Fruit fly (Drosophila melanogaster): ENCODE data around the gene Pvf3.

Pvf3 gene

dm6 chr2L:7179276-7179675, 21.8 kb upstream of the Pvf3 start:
- no peak for TF ChIP-seq cnc (optimal IDR thresholded peaks at IDR 0.05)
- TF ChIP-seq CG33017 (tag; optimal IDR thresholded peaks at IDR 0.05), result no peak
- TF ChIP-seq CG7045 (GFP tag; optimal IDR thresholded peaks at IDR 0.05), result no peak
- no peak for TF ChIP-seq bab1 (GFP tag; optimal IDR thresholded peaks at IDR 0.05)
- no peak for TF ChIP-seq Hr96 (GFP tag; optimal IDR thresholded peaks at IDR 0.05)
- TF ChIP-seq cic (GFP tag; optimal IDR thresholded peaks at IDR 0.05), result no peak
- no peak for TF ChIP-seq ovo (GFP tag; optimal IDR thresholded peaks at IDR 0.05)
- TF ChIP-seq CG5204 (GFP tag; optimal IDR thresholded peaks at IDR 0.05), result no peak
- TF ChIP-seq CG1620 (GFP tag; optimal IDR thresholded peaks at IDR 0.05), result no peak
- TF ChIP-seq Mnt (GFP tag; optimal IDR thresholded peaks at IDR 0.05), result no peak

DNA sequence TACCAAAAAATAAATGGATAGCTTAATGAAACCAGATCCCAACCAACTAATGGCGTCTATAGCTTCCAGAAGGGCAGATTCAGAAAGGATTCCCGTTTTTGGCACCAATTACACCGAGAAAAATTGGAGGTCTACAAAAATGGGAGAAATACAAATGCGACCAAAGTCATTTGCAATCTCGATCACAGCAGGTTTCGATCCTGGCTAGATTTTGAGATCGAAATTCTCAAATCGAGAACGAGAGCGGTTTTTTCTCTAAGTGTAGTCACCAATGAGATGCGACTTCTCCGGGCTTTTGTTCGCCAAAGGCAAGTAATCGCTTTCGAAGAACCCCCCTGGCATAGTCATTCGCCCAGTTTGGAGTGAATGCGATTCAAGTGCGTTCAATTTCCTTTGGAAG, 18.3 kb upstream of the Pvf3 start:
- TF ChIP-seq cic (GFP tag; optimal IDR thresholded peaks at IDR 0.05) (no peak), pad (GFP tag; optimal IDR thresholded peaks at IDR 0.05) (no peak), ovo (GFP tag; optimal IDR thresholded peaks at IDR 0.05) (no peak), tj (GFP tag; optimal IDR thresholded peaks at IDR 0.05) (no peak), CG7101 (tag; optimal IDR thresholded peaks at IDR 0.05) (no peak)

dm6 chr2L:7174351-7174750, 16.9 kb upstream of the Pvf3 start:
- no peak for TF ChIP-seq tj (GFP tag; optimal IDR thresholded peaks at IDR 0.05)
- no peak for TF ChIP-seq CG7101 (tag; optimal IDR thresholded peaks at IDR 0.05)
- no peak for TF ChIP-seq kay (GFP tag; ENCODE audit: borderline replicate concordance)
- TF ChIP-seq ovo (GFP tag; optimal IDR thresholded peaks at IDR 0.05), result no peak
- TF ChIP-seq CG12768 (GFP tag; optimal IDR thresholded peaks at IDR 0.05), result no peak
- TF ChIP-seq CG7045 (GFP tag; optimal IDR thresholded peaks at IDR 0.05), result no peak
- no peak for TF ChIP-seq Hr96 (GFP tag; optimal IDR thresholded peaks at IDR 0.05)
- no peak for TF ChIP-seq CG5204 (GFP tag; optimal IDR thresholded peaks at IDR 0.05)
- TF ChIP-seq cnc (optimal IDR thresholded peaks at IDR 0.05), result no peak
- TF ChIP-seq CG1620 (GFP tag; optimal IDR thresholded peaks at IDR 0.05), result no peak

DNA sequence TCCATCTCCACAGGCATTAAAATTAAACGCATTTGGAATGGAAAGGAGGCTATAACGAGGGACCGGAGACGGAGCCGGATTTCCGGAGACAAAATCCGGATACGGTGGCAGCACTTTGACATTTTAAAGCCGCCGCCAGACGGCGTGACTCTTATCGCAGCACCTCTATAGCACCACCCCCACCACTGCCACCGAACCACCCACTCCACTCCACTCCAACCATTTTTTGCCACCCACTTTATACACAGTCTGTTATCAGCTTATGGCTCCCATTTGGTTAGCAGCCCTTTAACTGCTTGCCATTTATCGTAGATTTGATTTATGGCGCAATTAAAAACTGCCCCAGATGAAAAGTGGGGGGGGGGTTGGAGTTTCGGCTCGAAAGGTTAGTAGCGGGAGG, 11.5 kb upstream of the Pvf3 start:
- no peak for TF ChIP-seq Crg-1 (GFP tag; optimal IDR thresholded peaks at IDR 0.05)
- no peak for TF ChIP-seq cnc (optimal IDR thresholded peaks at IDR 0.05)
- no peak for TF ChIP-seq CG5204 (GFP tag; optimal IDR thresholded peaks at IDR 0.05)
- no peak for TF ChIP-seq CG11617 (GFP tag; optimal IDR thresholded peaks at IDR 0.05)
- TF ChIP-seq Hr96 (GFP tag; optimal IDR thresholded peaks at IDR 0.05), result no peak
- TF ChIP-seq tj (GFP tag; optimal IDR thresholded peaks at IDR 0.05), result no peak
- TF ChIP-seq CG1620 (GFP tag; optimal IDR thresholded peaks at IDR 0.05), result no peak
- no peak for TF ChIP-seq kay (GFP tag; ENCODE audit: borderline replicate concordance)
- TF ChIP-seq Mnt (GFP tag; optimal IDR thresholded peaks at IDR 0.05), result no peak
- no peak for TF ChIP-seq CG7101 (tag; optimal IDR thresholded peaks at IDR 0.05)
- no peak for TF ChIP-seq toe (GFP tag; optimal IDR thresholded peaks at IDR 0.05)
- no peak for TF ChIP-seq CG33017 (tag; optimal IDR thresholded peaks at IDR 0.05)
- TF ChIP-seq CG7045 (GFP tag; optimal IDR thresholded peaks at IDR 0.05), result no peak
- no peak for TF ChIP-seq ovo (GFP tag; optimal IDR thresholded peaks at IDR 0.05)
- no peak for TF ChIP-seq CG12768 (GFP tag; optimal IDR thresholded peaks at IDR 0.05)
- TF ChIP-seq pad (GFP tag; optimal IDR thresholded peaks at IDR 0.05), result no peak
- no peak for TF ChIP-seq cic (GFP tag; optimal IDR thresholded peaks at IDR 0.05)
- no peak for TF ChIP-seq Clk (GFP tag; optimal IDR thresholded peaks at IDR 0.05)

DNA sequence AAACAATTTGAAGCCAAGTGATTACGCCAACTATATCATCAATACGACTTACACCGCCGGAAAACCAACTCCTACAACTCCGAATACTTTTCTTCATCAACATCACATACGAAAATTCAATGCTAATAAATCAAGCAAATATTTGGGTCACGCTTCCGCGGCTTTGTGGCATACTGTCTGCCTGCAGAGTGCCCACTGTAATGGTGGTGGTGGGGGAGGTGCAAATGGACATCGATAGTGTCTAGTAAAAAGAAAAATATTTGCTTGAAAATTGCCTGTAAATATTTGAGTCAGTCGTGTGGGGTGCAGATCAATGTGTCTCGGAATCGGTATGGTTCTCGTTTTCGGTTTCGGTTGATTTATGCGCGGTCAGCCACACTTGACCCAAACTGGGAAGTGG, 8.3 kb upstream of the Pvf3 start:
- TF ChIP-seq Clk (GFP tag; optimal IDR thresholded peaks at IDR 0.05) (no peak), pad (GFP tag; optimal IDR thresholded peaks at IDR 0.05) (no peak), ovo (GFP tag; optimal IDR thresholded peaks at IDR 0.05) (no peak), tj (GFP tag; optimal IDR thresholded peaks at IDR 0.05) (no peak), kay (GFP tag; ENCODE audit: borderline replicate concordance) (no peak), cnc (optimal IDR thresholded peaks at IDR 0.05) (no peak)

- no peak for TF ChIP-seq cnc (optimal IDR thresholded peaks at IDR 0.05)
- TF ChIP-seq bab1 (GFP tag; optimal IDR thresholded peaks at IDR 0.05), result no peak
- no peak for TF ChIP-seq ovo (GFP tag; optimal IDR thresholded peaks at IDR 0.05)
- no peak for TF ChIP-seq CG7045 (GFP tag; optimal IDR thresholded peaks at IDR 0.05)
- no peak for TF ChIP-seq CG33017 (tag; optimal IDR thresholded peaks at IDR 0.05)
- TF ChIP-seq Clk (GFP tag; optimal IDR thresholded peaks at IDR 0.05), result no peak
- no peak for TF ChIP-seq CG7101 (tag; optimal IDR thresholded peaks at IDR 0.05)
- no peak for TF ChIP-seq pad (GFP tag; optimal IDR thresholded peaks at IDR 0.05)
- no peak for TF ChIP-seq CG5204 (GFP tag; optimal IDR thresholded peaks at IDR 0.05)
- no peak for TF ChIP-seq tj (GFP tag; optimal IDR thresholded peaks at IDR 0.05)
- no peak for TF ChIP-seq CG11617 (GFP tag; optimal IDR thresholded peaks at IDR 0.05)
Observed at dm6 chr2L:7158798-7159197, 1.3 kb upstream of the Pvf3 start.

dm6 chr2L:7154861-7155594, 2.5 kb downstream of the Pvf3 start:
- TF ChIP-seq Hr96 (GFP tag; optimal IDR thresholded peaks at IDR 0.05), result no peak
- peak; percentile 18 for TF ChIP-seq CG5204 (GFP tag; optimal IDR thresholded peaks at IDR 0.05)
- peak; percentile 28 for TF ChIP-seq toe (GFP tag; optimal IDR thresholded peaks at IDR 0.05)
- TF ChIP-seq CG7045 (GFP tag; optimal IDR thresholded peaks at IDR 0.05), result peak; percentile 13
- peak; percentile 42 for TF ChIP-seq kay (GFP tag; ENCODE audit: borderline replicate concordance)
- TF ChIP-seq CG33017 (tag; optimal IDR thresholded peaks at IDR 0.05), result no peak
